Worm (Caenorhabditis elegans) whole organism, L4 larva: Measurements from ENCODE around the gene F33A8.7.

ENCODE experiments used
- F10B5.3 ChIP-seq: sonication (generic microtip); optimal IDR thresholded peaks from 2 replicates; lab custom pipeline; 2016; ENCODE audit warnings: mild to moderate bottlenecking, missing genetic modification characterization, missing compliant biosample characterization
- F44E2.7 ChIP-seq: fragments of 200-800 bp; sonication (Bioruptor generic); IDR thresholded peaks from 2 replicates; pipeline ENCODE4 v2.1.2; 2022; ENCODE audit warnings: missing genetic modification characterization, missing compliant biosample characterization
- F49E8.2 ChIP-seq: sonication (generic microtip); optimal IDR thresholded peaks from 2 replicates; lab custom pipeline; 2016; ENCODE audit warnings: missing compliant biosample characterization, mild to moderate bottlenecking, missing genetic modification characterization, borderline replicate concordance
- Y48G9A.11 ChIP-seq: fragments of 200-800 bp; sonication (Bioruptor generic); IDR thresholded peaks from 2 replicates; pipeline ENCODE4 v1.3.6; 2022; ENCODE audit warnings: missing genetic modification reagents, missing genetic modification characterization, missing compliant biosample characterization
- aha-1 ChIP-seq: fragments of 150-350 bp; peaks from one replicate; lab custom pipeline; 2014; ENCODE audit warnings: missing biosample characterization, missing genetic modification characterization
- ceh-82 ChIP-seq: sonication (generic microtip); optimal IDR thresholded peaks from 2 replicates; lab custom pipeline; 2017; ENCODE audit warnings: missing biosample characterization, missing genetic modification characterization
- daf-16 ChIP-seq, 3 experiments: sonication (generic microtip); optimal IDR thresholded peaks; 2 replicates each; lab custom pipeline; 2016 to 2017; ENCODE audit warnings: missing genetic modification characterization in 3 of 3, missing genetic modification reagents in 3 of 3, mild to moderate bottlenecking in 2 of 3, missing compliant biosample characterization in 2 of 3, missing biosample characterization in 1 of 3, moderate library complexity in 1 of 3
- dpl-1 ChIP-seq: fragments of 150-350 bp; optimal IDR thresholded peaks from 2 replicates; lab custom pipeline; 2014; ENCODE audit warnings: missing biosample characterization, missing genetic modification reagents, missing genetic modification characterization
- duxl-1 ChIP-seq: sonication (generic microtip); optimal IDR thresholded peaks from 2 replicates; lab custom pipeline; 2016; ENCODE audit warnings: mild to moderate bottlenecking, missing genetic modification characterization, moderate library complexity, missing compliant biosample characterization; ENCODE audit not compliant: poor library complexity
- egl-27 ChIP-seq: sonication (generic microtip); optimal IDR thresholded peaks from 3 replicates; lab custom pipeline; 2017; ENCODE audit warnings: missing biosample characterization, missing genetic modification reagents, missing genetic modification characterization
- egl-43 ChIP-seq: fragments of 200-800 bp; sonication (Bioruptor generic); IDR thresholded peaks from 2 replicates; pipeline ENCODE4 v1.3.6; 2022; ENCODE audit warnings: missing genetic modification reagents, missing genetic modification characterization, missing compliant biosample characterization
- fkh-10 ChIP-seq: fragments of 150-350 bp; optimal IDR thresholded peaks from 2 replicates; lab custom pipeline; 2014; ENCODE audit warnings: missing biosample characterization, missing genetic modification reagents, missing genetic modification characterization
- hif-1 ChIP-seq, 2 experiments: sonication (generic microtip); optimal IDR thresholded peaks; 2 replicates each; lab custom pipeline; 2016 to 2017; ENCODE audit warnings: missing compliant biosample characterization in 2 of 2, missing genetic modification characterization in 2 of 2, missing genetic modification reagents in 2 of 2, missing genotype in 2 of 2, mild to moderate bottlenecking in 1 of 2
- hlh-11 ChIP-seq: fragments of 200-800 bp; sonication (Bioruptor generic); optimal IDR thresholded peaks from 2 replicates; lab custom pipeline; 2018; ENCODE audit warnings: mild to moderate bottlenecking, missing genetic modification characterization, missing compliant biosample characterization
- hlh-30 ChIP-seq: sonication (generic microtip); optimal IDR thresholded peaks from 2 replicates; lab custom pipeline; 2017; ENCODE audit warnings: antibody characterized with exemption, mild to moderate bottlenecking, missing genetic modification characterization, missing compliant biosample characterization; ENCODE audit not compliant: insufficient read depth
- mes-2 ChIP-seq: sonication (generic microtip); optimal IDR thresholded peaks from 2 replicates; lab custom pipeline; 2016; ENCODE audit warnings: missing genotype, mild to moderate bottlenecking, missing genetic modification characterization, missing compliant biosample characterization; ENCODE audit not compliant: poor library complexity, severe bottlenecking
- nhr-10 ChIP-seq: fragments of 150-350 bp; optimal IDR thresholded peaks from 2 replicates; lab custom pipeline; 2014; ENCODE audit warnings: missing biosample characterization, missing genetic modification characterization
- nhr-11 ChIP-seq: fragments of 150-350 bp; optimal IDR thresholded peaks from 2 replicates; lab custom pipeline; 2014; ENCODE audit warnings: missing biosample characterization, missing genetic modification characterization
- rbr-2 ChIP-seq: sonication (generic microtip); optimal IDR thresholded peaks from 2 replicates; lab custom pipeline; 2016; ENCODE audit warnings: missing genotype, missing genetic modification characterization, missing compliant biosample characterization
- set-16 ChIP-seq: fragments of 200-800 bp; sonication (Bioruptor generic); IDR thresholded peaks from 2 replicates; pipeline ENCODE4 v1.3.6; 2022; ENCODE audit warnings: missing genetic modification reagents, missing genetic modification characterization, missing compliant biosample characterization
- unc-130 ChIP-seq: sonication (generic microtip); optimal IDR thresholded peaks from 2 replicates; lab custom pipeline; 2016; ENCODE audit warnings: missing genetic modification reagents, missing genetic modification characterization, missing compliant biosample characterization
- unc-62 ChIP-seq, 3 experiments: fragments of 150-350 bp in 1 of 3; sonication (generic microtip); optimal IDR thresholded peaks in 2 of 3; peaks in 1 of 3; 1 replicate in 1 of 3; 2 replicates in 2 of 3; lab custom pipeline; 2014 to 2017; ENCODE audit warnings: missing biosample characterization in 3 of 3, missing genetic modification characterization in 3 of 3, missing genetic modification reagents in 3 of 3, missing genotype in 1 of 3
- zfp-3 ChIP-seq: fragments of 200-800 bp; sonication (Bioruptor generic); conservative IDR thresholded peaks from 2 replicates; pipeline ENCODE4 v1.3.6; 2022; ENCODE audit warnings: missing genetic modification reagents, missing genetic modification characterization, missing compliant biosample characterization

F33A8.7 gene

DNA sequence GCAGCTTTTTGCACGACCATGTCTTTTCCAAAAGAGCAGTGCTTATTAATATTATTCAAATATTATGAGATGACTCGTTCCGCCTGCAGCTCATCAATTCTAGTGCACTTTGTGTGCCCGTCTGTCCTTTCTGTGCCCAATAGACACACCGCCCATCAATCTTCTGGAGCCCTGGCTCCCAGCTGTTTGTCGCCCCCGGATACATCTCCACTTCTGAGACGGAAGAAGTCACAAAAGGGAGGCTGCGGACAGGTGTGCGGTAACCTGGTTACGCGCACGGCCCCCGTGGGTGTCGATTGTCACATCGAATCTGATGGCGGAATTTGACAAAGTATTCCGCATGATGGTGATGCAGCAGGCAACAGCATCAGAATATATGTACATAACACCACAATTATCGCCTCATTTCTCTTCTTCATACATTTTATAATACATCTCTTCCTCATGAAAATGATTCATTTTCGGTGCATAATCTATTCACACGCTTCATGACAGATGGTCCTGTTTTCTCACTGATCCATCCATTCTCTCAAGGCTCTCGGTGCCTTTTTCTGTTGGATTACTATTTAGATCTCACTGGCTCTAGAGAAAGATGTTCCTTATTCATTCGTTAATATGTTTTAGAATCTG lies 38.9 kb downstream of the F33A8.7 start:
- TF ChIP-seq daf-16 (GFP tag; optimal IDR thresholded peaks at IDR 0.05; lab: Kevin White, UChicago) (no peak), daf-16 (tag; optimal IDR thresholded peaks at IDR 0.05; lab: Kevin White, UChicago) (no peak), egl-43 (GFP tag; lab: Robert Waterston, UW) (0 out of 2 replicates have a peak, but pooled peaks have one; percentile 26), nhr-10 (tag; lab: Kevin White, UChicago) (no peak), unc-62 (GFP tag; optimal IDR thresholded peaks at IDR 0.05 in 1 of 2; lab: Kevin White, UChicago) (peak in 1 of 2 experiments; percentile 82), unc-62 (tag; optimal IDR thresholded peaks at IDR 0.05; lab: Kevin White, UChicago) (no peak), aha-1 (peak; percentile 60), set-16 (peak; percentile 44), zfp-3 (GFP tag; lab: Robert Waterston, UW) (no peak)

DNA sequence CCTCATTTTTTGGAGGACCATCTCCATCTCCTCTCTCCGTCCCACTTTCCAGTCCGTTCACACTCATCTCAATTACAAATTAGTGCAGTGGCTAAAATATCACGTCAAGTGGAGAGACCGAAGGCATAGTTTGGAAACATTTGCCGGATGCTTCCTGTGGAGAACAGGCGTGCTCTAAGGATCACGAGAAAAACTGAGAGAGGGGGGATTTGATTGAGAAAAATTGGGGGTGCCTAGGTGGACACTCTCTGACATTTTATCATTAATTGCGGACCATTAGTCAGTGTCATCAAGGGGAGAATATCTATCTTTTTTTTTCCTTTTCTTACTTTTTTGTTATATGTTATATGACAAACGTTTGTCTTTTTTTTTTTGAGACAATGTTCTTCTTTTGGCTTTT lies 43.4 kb downstream of the F33A8.7 start:
- TF ChIP-seq hlh-11 (tag; lab: Kevin White, UChicago) (peak; percentile 4), nhr-11 (tag; lab: Kevin White, UChicago) (peak; percentile 55), egl-27 (no peak), hlh-30 (peak; percentile 12)
- TF ChIP-seq, all 104 proteins: peak for 3

DNA sequence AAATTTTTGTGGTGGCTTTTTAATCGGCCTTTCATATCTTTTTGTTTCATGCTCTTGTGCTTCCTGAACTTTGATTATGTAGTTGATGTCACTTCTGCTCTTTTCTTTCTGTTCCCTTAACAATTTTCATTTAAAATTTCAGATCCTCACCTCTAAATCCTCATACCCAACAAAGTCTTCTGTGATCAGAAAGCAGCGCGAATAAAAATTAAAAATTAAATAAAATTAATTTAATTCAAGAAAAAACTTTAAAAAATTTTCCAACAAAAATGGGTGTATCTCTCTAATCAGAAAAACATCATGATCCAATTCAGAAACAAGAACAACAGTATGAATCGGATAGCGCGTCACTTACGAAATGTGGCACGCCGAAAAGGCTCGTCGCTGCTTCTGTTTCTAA lies 50.2 kb downstream of the F33A8.7 start, which contains the start of gene ptp-3:
Gene ptp-3 (plus strand): TSS at position 301 of the 400 bp plus-strand sequence.
- TF ChIP-seq rbr-2 (no peak), duxl-1 (tag; lab: Kevin White, UChicago) (no peak), Y48G9A.11 (GFP tag; lab: Robert Waterston, UW) (no peak), F44E2.7 (GFP tag; lab: Robert Waterston, UW) (no peak), egl-43 (GFP tag; lab: Robert Waterston, UW) (no peak), mes-2 (tag; lab: Kevin White, UChicago) (no peak), hif-1 (tag; optimal IDR thresholded peaks at IDR 0.05; lab: Kevin White, UChicago) (no peak), ceh-82 (tag; lab: Kevin White, UChicago) (no peak), F10B5.3 (tag; lab: Kevin White, UChicago) (no peak), fkh-10 (GFP tag; lab: Kevin White, UChicago) (no peak), F49E8.2 (tag; lab: Kevin White, UChicago) (no peak), dpl-1 (GFP tag; lab: Kevin White, UChicago) (no peak), unc-130 (no peak)
